Fruit fly (Drosophila melanogaster) whole organism, embryonic: ENCODE data around the gene Vti1b.

Source experiments
- BEAF-32 ChIP-seq: fragments of 200-800 bp; sonication (Bioruptor generic); optimal IDR thresholded peaks from 3 replicates; lab custom pipeline; 2017; ENCODE audit warnings: missing biosample characterization, missing genetic modification characterization, mild to moderate bottlenecking, moderate library complexity, missing genetic modification reagents
- CG10543 ChIP-seq: fragments of 200-800 bp; sonication (Bioruptor generic); optimal IDR thresholded peaks from 3 replicates; lab custom pipeline; 2017; ENCODE audit warnings: missing biosample characterization, mild to moderate bottlenecking, missing genetic modification characterization, moderate library complexity
- CG13775 ChIP-seq: fragments of 200-800 bp; sonication (Bioruptor generic); optimal IDR thresholded peaks from 3 replicates; lab custom pipeline; 2017; ENCODE audit warnings: missing biosample characterization, mild to moderate bottlenecking, missing genetic modification characterization
- CG13894 ChIP-seq: fragments of 200-800 bp; sonication (Bioruptor generic); optimal IDR thresholded peaks from 3 replicates; lab custom pipeline; 2018; ENCODE audit warnings: missing biosample characterization, mild to moderate bottlenecking, missing genetic modification characterization, moderate library complexity
- CG14441 ChIP-seq: fragments of 200-800 bp; sonication (Bioruptor generic); IDR thresholded peaks from 2 replicates; pipeline ENCODE4 v1.3.6; 2022; ENCODE audit warnings: missing biosample characterization, missing genetic modification characterization
- CG17186 ChIP-seq: fragments of 200-800 bp; sonication (Bioruptor generic); optimal IDR thresholded peaks from 3 replicates; lab custom pipeline; 2017; ENCODE audit warnings: missing biosample characterization, missing genetic modification reagents, missing genetic modification characterization
- CG17912 ChIP-seq: fragments of 200-800 bp; sonication (Bioruptor generic); optimal IDR thresholded peaks from 2 replicates; lab custom pipeline; 2018; ENCODE audit warnings: missing biosample characterization, mild to moderate bottlenecking, missing genetic modification characterization
- CG18476 ChIP-seq: fragments of 200-800 bp; sonication (Bioruptor generic); optimal IDR thresholded peaks from 2 replicates; lab custom pipeline; 2016; ENCODE audit warnings: missing biosample characterization, mild to moderate bottlenecking, missing genetic modification characterization
- CG30431 ChIP-seq: fragments of 200-800 bp; sonication (Bioruptor generic); optimal IDR thresholded peaks from 2 replicates; lab custom pipeline; 2017; ENCODE audit warnings: missing biosample characterization, missing genetic modification characterization
- CG32772 ChIP-seq: fragments of 200-800 bp; sonication (Bioruptor generic); IDR thresholded peaks from 2 replicates; pipeline ENCODE4 v1.3.6; 2022; ENCODE audit warnings: missing biosample characterization, missing genetic modification characterization
- CG5953 ChIP-seq: fragments of 200-800 bp; sonication (Bioruptor generic); IDR thresholded peaks from 2 replicates; pipeline ENCODE4 v1.3.6; 2022; ENCODE audit warnings: missing biosample characterization, missing genetic modification characterization
- CG6689 ChIP-seq: fragments of 200-800 bp; sonication (Bioruptor generic); IDR thresholded peaks from 2 replicates; pipeline ENCODE4 v1.3.6; 2022; ENCODE audit warnings: missing biosample characterization, missing genetic modification characterization
- CG7786 ChIP-seq: fragments of 200-800 bp; sonication (Bioruptor generic); optimal IDR thresholded peaks from 2 replicates; lab custom pipeline; 2016; ENCODE audit warnings: missing biosample characterization, missing genetic modification characterization
- CG7963 ChIP-seq: fragments of 200-800 bp; sonication (Bioruptor generic); IDR thresholded peaks from 3 replicates; pipeline ENCODE4 v1.3.6; 2022; ENCODE audit warnings: missing biosample characterization, missing genetic modification characterization; ENCODE audit not compliant: partially characterized antibody
- D ChIP-seq, 2 experiments: fragments of 200-800 bp in 1 of 2; fragments of >200 bp in 1 of 2; sonication (Bioruptor generic) in 1 of 2; optimal IDR thresholded peaks; 2 replicates in 1 of 2; 3 replicates in 1 of 2; lab custom pipeline; 2017; ENCODE audit warnings: mild to moderate bottlenecking in 1 of 2, missing biosample characterization in 1 of 2, missing genetic modification characterization in 1 of 2, missing genetic modification reagents in 1 of 2
- D19A ChIP-seq: fragments of 200-800 bp; optimal IDR thresholded peaks from 3 replicates; lab custom pipeline; 2019; ENCODE audit warnings: missing biosample characterization, mild to moderate bottlenecking, missing genetic modification characterization, moderate library complexity
- Deaf1 ChIP-seq: fragments of 200-800 bp; optimal IDR thresholded peaks from 3 replicates; lab custom pipeline; 2019; ENCODE audit warnings: missing biosample characterization, mild to moderate bottlenecking, missing genetic modification characterization, moderate library complexity
- Gsc ChIP-seq: fragments of 200-800 bp; sonication (Bioruptor generic); IDR thresholded peaks from 2 replicates; pipeline ENCODE4 v1.3.6; 2022; ENCODE audit warnings: missing biosample characterization, missing genetic modification characterization
- HLH3B ChIP-seq: fragments of 200-800 bp; sonication (Bioruptor generic); IDR thresholded peaks from 2 replicates; pipeline ENCODE4 v1.3.6; 2022; ENCODE audit warnings: missing biosample characterization, missing genetic modification characterization
- HLH54F ChIP-seq: fragments of 200-800 bp; sonication (Bioruptor generic); optimal IDR thresholded peaks from 3 replicates; lab custom pipeline; 2016; ENCODE audit warnings: missing biosample characterization, missing genetic modification characterization
- Hsf ChIP-seq: fragments of 200-800 bp; sonication (Bioruptor generic); optimal IDR thresholded peaks from 3 replicates; lab custom pipeline; 2016; ENCODE audit warnings: missing biosample characterization, missing genetic modification characterization
- Lhr ChIP-seq: fragments of 200-800 bp; sonication (Bioruptor generic); optimal IDR thresholded peaks from 3 replicates; lab custom pipeline; 2017; ENCODE audit warnings: mild to moderate bottlenecking, missing biosample characterization, missing genetic modification reagents, missing genetic modification characterization
- Max ChIP-seq: fragments of 200-800 bp; sonication (Bioruptor generic); optimal IDR thresholded peaks from 2 replicates; lab custom pipeline; 2016; ENCODE audit warnings: missing biosample characterization, mild to moderate bottlenecking, missing genetic modification characterization
- Med ChIP-seq: fragments of 200-800 bp; sonication (Bioruptor generic); peaks from one replicate; lab custom pipeline; 2016; ENCODE audit warnings: missing biosample characterization, missing genetic modification characterization, mild to moderate bottlenecking, inconsistent platforms, moderate library complexity
- NfI ChIP-seq: fragments of 200-800 bp; sonication (Bioruptor generic); optimal IDR thresholded peaks from 3 replicates; lab custom pipeline; 2018; ENCODE audit warnings: missing biosample characterization, mild to moderate bottlenecking, missing genetic modification characterization, moderate library complexity
- Optix ChIP-seq: fragments of 200-800 bp; sonication (Bioruptor generic); IDR thresholded peaks from 3 replicates; pipeline ENCODE4 v1.3.6; 2022; ENCODE audit warnings: missing biosample characterization, missing genetic modification characterization
- PHDP ChIP-seq: fragments of 200-800 bp; sonication (Bioruptor generic); optimal IDR thresholded peaks from 3 replicates; lab custom pipeline; 2018; ENCODE audit warnings: missing biosample characterization, mild to moderate bottlenecking, missing genetic modification characterization, moderate library complexity
- Ptx1 ChIP-seq: fragments of 200-800 bp; sonication (Bioruptor generic); IDR thresholded peaks from 2 replicates; pipeline ENCODE4 v1.3.6; 2022; ENCODE audit warnings: missing biosample characterization, missing genetic modification characterization
- Six4 ChIP-seq: fragments of 200-800 bp; sonication (Bioruptor generic); optimal IDR thresholded peaks from 2 replicates; lab custom pipeline; 2016; ENCODE audit warnings: missing biosample characterization, missing genetic modification characterization
- Vsx1 ChIP-seq: fragments of 200-800 bp; sonication (Bioruptor generic); optimal IDR thresholded peaks from 2 replicates; lab custom pipeline; 2017; ENCODE audit warnings: missing biosample characterization, mild to moderate bottlenecking, missing genetic modification characterization, missing genetic modification reagents
- abd-A ChIP-seq: fragments of 200-800 bp; sonication (Bioruptor generic); optimal IDR thresholded peaks from 3 replicates; lab custom pipeline; 2019; ENCODE audit warnings: missing biosample characterization, mild to moderate bottlenecking, missing genetic modification characterization, moderate library complexity
- az2 ChIP-seq: fragments of 200-800 bp; sonication (Bioruptor generic); optimal IDR thresholded peaks from 3 replicates; lab custom pipeline; 2016; ENCODE audit warnings: missing biosample characterization, missing genetic modification characterization
- caup ChIP-seq: fragments of 200-800 bp; sonication (Bioruptor generic); optimal IDR thresholded peaks from 3 replicates; lab custom pipeline; 2017; ENCODE audit warnings: missing biosample characterization, mild to moderate bottlenecking, missing genetic modification characterization, moderate library complexity; ENCODE audit not compliant: severe bottlenecking
- gce ChIP-seq: fragments of 200-800 bp; sonication (Bioruptor generic); IDR thresholded peaks from 3 replicates; pipeline ENCODE4 v1.3.6; 2022; ENCODE audit warnings: missing biosample characterization, missing genetic modification characterization
- nerfin-2 ChIP-seq: fragments of 200-800 bp; sonication (Bioruptor generic); IDR thresholded peaks from 2 replicates; pipeline ENCODE4 v1.3.6; 2022; ENCODE audit warnings: missing biosample characterization, missing genetic modification characterization; ENCODE audit not compliant: partially characterized antibody
- nmo ChIP-seq: fragments of 200-800 bp; sonication (Bioruptor generic); optimal IDR thresholded peaks from 2 replicates; lab custom pipeline; 2018; ENCODE audit warnings: missing biosample characterization, mild to moderate bottlenecking, missing genetic modification characterization, moderate library complexity
- pnt ChIP-seq: fragments of 200-800 bp; sonication (Bioruptor generic); optimal IDR thresholded peaks from 3 replicates; lab custom pipeline; 2016; ENCODE audit warnings: missing biosample characterization, missing genetic modification characterization
- shn ChIP-seq: fragments of 200-800 bp; sonication (Bioruptor generic); optimal IDR thresholded peaks from 3 replicates; lab custom pipeline; 2016; ENCODE audit warnings: missing biosample characterization, missing genetic modification characterization
- slp2 ChIP-seq: fragments of 200-800 bp; sonication (Bioruptor generic); optimal IDR thresholded peaks from 2 replicates; lab custom pipeline; 2016; ENCODE audit warnings: missing biosample characterization, missing genetic modification characterization
- stwl ChIP-seq: fragments of 200-800 bp; sonication (Bioruptor generic); optimal IDR thresholded peaks from 3 replicates; lab custom pipeline; 2018; ENCODE audit warnings: missing biosample characterization, mild to moderate bottlenecking, missing genetic modification characterization, moderate library complexity
- tap ChIP-seq: fragments of 200-800 bp; optimal IDR thresholded peaks from 3 replicates; lab custom pipeline; 2019; ENCODE audit warnings: missing biosample characterization, mild to moderate bottlenecking, missing genetic modification characterization, moderate library complexity
- tio ChIP-seq: fragments of 200-800 bp; sonication (Bioruptor generic); optimal IDR thresholded peaks from 2 replicates; lab custom pipeline; 2017; ENCODE audit warnings: missing biosample characterization, missing genetic modification characterization, inconsistent platforms
- vfl ChIP-seq: fragments of 200-800 bp; sonication (Bioruptor generic); optimal IDR thresholded peaks from 2 replicates; lab custom pipeline; 2016; ENCODE audit warnings: missing biosample characterization, missing genetic modification characterization
- z ChIP-seq: fragments of 200-800 bp; sonication (Bioruptor generic); IDR thresholded peaks from 3 replicates; pipeline ENCODE4 v1.3.6; 2022; ENCODE audit warnings: missing biosample characterization, missing genetic modification characterization
- zen ChIP-seq: fragments of 200-800 bp; sonication (Bioruptor generic); optimal IDR thresholded peaks from 3 replicates; lab custom pipeline; 2018; ENCODE audit warnings: missing biosample characterization, mild to moderate bottlenecking, missing genetic modification characterization, moderate library complexity

Gene Vti1b

dm6 chr3R:18411205-18411749 lies 14.5 kb downstream of the Vti1b start, which contains the start of gene CG10864 (continued):
- peak; percentile 61 for TF ChIP-seq Med (GFP tag; lab: Kevin White, UChicago)

dm6 chr3R:18412279-18413214 lies 15.8 kb downstream of the Vti1b start, which contains the start of gene CG31122:
CG31122 (minus strand) TSS chr3R:18412874.
- peak; percentile 49; the same call in 1 of the 2 replicates for TF ChIP-seq HLH3B (GFP tag; lab: Robert Waterston, UW)
- TF ChIP-seq D19A (tag; lab: Kevin White, UChicago) = peak; percentile 96
- TF ChIP-seq Optix (GFP tag; lab: Robert Waterston, UW) = no peak
- peak; percentile 73 for TF ChIP-seq Lhr
- peak; percentile 83 for TF ChIP-seq CG10543
- peak; percentile 53 for TF ChIP-seq vfl (GFP tag; lab: Kevin White, UChicago)
- TF ChIP-seq CG13894 (tag; lab: Kevin White, UChicago) = no peak
- no peak for TF ChIP-seq Vsx1
- TF ChIP-seq Ptx1 (GFP tag; lab: Robert Waterston, UW) = peak; percentile 35; the same call in 1 of the 2 replicates
- no peak for TF ChIP-seq gce (GFP tag; lab: Robert Waterston, UW)
- no peak for TF ChIP-seq Gsc (GFP tag; lab: Robert Waterston, UW)
- peak; percentile 47 for TF ChIP-seq CG13775 (GFP tag; lab: Kevin White, UChicago)
- TF ChIP-seq Deaf1 (tag; lab: Kevin White, UChicago) = peak; percentile 19
- no peak for TF ChIP-seq CG17912 (GFP tag; lab: Kevin White, UChicago)
- peak; percentile 88 for TF ChIP-seq CG7963 (GFP tag; lab: Robert Waterston, UW)
- TF ChIP-seq Hsf (GFP tag; lab: Kevin White, UChicago) = peak; percentile 56
- TF ChIP-seq PHDP = no peak
- peak; percentile 57 for TF ChIP-seq CG7786
- TF ChIP-seq CG6689 = 0 out of 2 replicates have a peak, but pooled peaks have one; percentile 32
- TF ChIP-seq tio = no peak
- no peak for TF ChIP-seq Max
- peak; percentile 79 for TF ChIP-seq CG17186 (GFP tag; lab: Kevin White, UChicago)
- peak; percentile 90 for TF ChIP-seq nerfin-2 (GFP tag; lab: Robert Waterston, UW)
- TF ChIP-seq Six4 (GFP tag; lab: Kevin White, UChicago) = peak; percentile 34
- peak; percentile 16 for TF ChIP-seq az2 (GFP tag; lab: Kevin White, UChicago)
- TF ChIP-seq CG30431 = no peak
- TF ChIP-seq pnt (GFP tag; lab: Kevin White, UChicago) = no peak
- TF ChIP-seq D (optimal IDR thresholded peaks at IDR 0.05; lab: Kevin White, UChicago) = peak; percentile 89
- no peak for TF ChIP-seq D (GFP tag; optimal IDR thresholded peaks at IDR 0.05; lab: Kevin White, UChicago)
- no peak for TF ChIP-seq CG18476 (GFP tag; lab: Kevin White, UChicago)
- peak; percentile 8 for TF ChIP-seq zen
- no peak for TF ChIP-seq z (GFP tag; lab: Robert Waterston, UW)
- TF ChIP-seq HLH54F (GFP tag; lab: Kevin White, UChicago) = peak; percentile 70
- no peak for TF ChIP-seq CG32772
- TF ChIP-seq nmo (GFP tag; lab: Kevin White, UChicago) = peak; percentile 73
- TF ChIP-seq stwl (tag; lab: Kevin White, UChicago) = peak; percentile 99
- TF ChIP-seq slp2 (GFP tag; lab: Kevin White, UChicago) = no peak
- no peak for TF ChIP-seq CG5953 (GFP tag; lab: Robert Waterston, UW)
- TF ChIP-seq NfI (GFP tag; lab: Kevin White, UChicago) = no peak
- peak; percentile 77 for TF ChIP-seq abd-A
- peak; percentile 44; the same call in 1 of the 2 replicates for TF ChIP-seq CG14441 (GFP tag; lab: Robert Waterston, UW)
- peak; percentile 97 for TF ChIP-seq BEAF-32 (GFP tag; lab: Kevin White, UChicago)
- TF ChIP-seq tap (tag; lab: Kevin White, UChicago) = no peak
- peak; percentile 33 for TF ChIP-seq shn
- TF ChIP-seq caup = peak; percentile 24
